Fruit fly (Drosophila melanogaster): ENCODE results near the gene CG34382.
A peak's percentile ranks its signal among the peaks of the same experiment; 100 is the strongest.

The CG34382 gene

DNA sequence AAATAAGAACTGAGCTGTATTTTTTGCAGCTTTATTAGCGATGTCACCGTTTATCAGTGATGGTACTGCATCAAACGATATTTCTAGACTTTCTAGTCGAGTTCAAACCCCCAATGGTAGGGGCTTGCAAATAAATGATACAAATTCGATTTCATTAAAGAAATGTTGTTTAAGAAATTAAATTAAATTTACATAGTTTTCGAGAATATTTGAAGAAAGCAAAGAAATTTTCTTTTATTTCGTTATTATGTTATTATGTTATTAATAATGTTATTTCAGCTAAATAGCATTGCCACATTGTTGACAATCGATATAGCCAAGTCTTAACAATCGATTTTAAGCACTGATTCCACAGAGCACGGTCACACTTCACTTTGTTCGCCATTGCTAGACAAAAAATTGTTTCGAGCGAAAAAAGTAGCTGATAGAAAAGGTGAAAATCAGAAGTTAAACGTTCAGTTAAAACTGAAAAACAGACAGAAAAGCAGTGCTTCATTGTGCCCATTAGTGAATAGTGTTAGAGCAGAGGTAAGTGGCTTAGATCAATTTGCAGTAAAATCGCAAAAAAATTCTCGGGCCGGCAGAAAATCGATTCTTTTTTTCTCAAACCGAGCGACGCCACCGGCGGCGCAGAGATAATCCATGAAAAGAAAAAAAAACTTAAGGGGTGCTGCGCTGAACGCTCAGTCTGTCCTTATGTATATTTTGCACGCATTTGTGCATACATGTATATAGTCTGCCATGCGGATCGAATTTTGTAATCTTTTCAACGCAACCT is 14.3 kb upstream of the CG34382 start, which contains the start of the genes iPLA2-VIA and Ciz1 (continued):
- TF ChIP-seq H15 (GFP tag; IDR thresholded peaks at IDR 0.05) = no peak
- no peak for TF ChIP-seq Hmr (GFP tag; optimal IDR thresholded peaks at IDR 0.05)
- TF ChIP-seq pnt (GFP tag; optimal IDR thresholded peaks at IDR 0.05) = peak; percentile 14
- no peak for TF ChIP-seq crp (GFP tag; optimal IDR thresholded peaks at IDR 0.05)
- TF ChIP-seq NK7.1 (GFP tag; optimal IDR thresholded peaks at IDR 0.05) = no peak
- TF ChIP-seq maf-S (GFP tag; optimal IDR thresholded peaks at IDR 0.05) = no peak
- TF ChIP-seq gro (GFP tag; optimal IDR thresholded peaks at IDR 0.05) = no peak
- TF ChIP-seq Mrtf (GFP tag; IDR thresholded peaks at IDR 0.05) = no peak
- TF ChIP-seq CG7786 (GFP tag; optimal IDR thresholded peaks at IDR 0.05) = no peak
- no peak for TF ChIP-seq usp (GFP tag; optimal IDR thresholded peaks at IDR 0.05)
- no peak for TF ChIP-seq ranshi (GFP tag; IDR thresholded peaks at IDR 0.05)
- TF ChIP-seq Dbx (GFP tag; IDR thresholded peaks at IDR 0.05) = no peak
- no peak for TF ChIP-seq gt (GFP tag; IDR thresholded peaks at IDR 0.05)
- no peak for TF ChIP-seq Spps (tag; optimal IDR thresholded peaks at IDR 0.05)
- TF ChIP-seq Vsx1 (GFP tag; optimal IDR thresholded peaks at IDR 0.05) = no peak
- no peak for TF ChIP-seq bigmax (GFP tag; optimal IDR thresholded peaks at IDR 0.05)
- no peak for TF ChIP-seq ttk (GFP tag; IDR thresholded peaks at IDR 0.05)
- peak; percentile 97 for TF ChIP-seq phol (tag; optimal IDR thresholded peaks at IDR 0.05)
- TF ChIP-seq sisA (GFP tag; IDR thresholded peaks at IDR 0.05) = no peak
- TF ChIP-seq croc (GFP tag; conservative IDR thresholded peaks at IDR 0.05) = no peak
- TF ChIP-seq luna (GFP tag; optimal IDR thresholded peaks at IDR 0.05) = no peak
- TF ChIP-seq so (GFP tag; IDR thresholded peaks at IDR 0.05) = no peak
- TF ChIP-seq dmrt11E (tag; optimal IDR thresholded peaks at IDR 0.05) = no peak
- TF ChIP-seq sug (tag; optimal IDR thresholded peaks at IDR 0.05) = no peak
- no peak for TF ChIP-seq NC2β (GFP tag; optimal IDR thresholded peaks at IDR 0.05)
- peak; percentile 48 for TF ChIP-seq Xbp1 (GFP tag; optimal IDR thresholded peaks at IDR 0.05)
- TF ChIP-seq Asciz (GFP tag; optimal IDR thresholded peaks at IDR 0.05) = no peak
- 0 out of 3 replicates have a peak, but pooled peaks have one; percentile 57 for TF ChIP-seq CG6791 (GFP tag; IDR thresholded peaks at IDR 0.05; ENCODE audit: partially characterized antibody)
- TF ChIP-seq CG11504 (tag; optimal IDR thresholded peaks at IDR 0.05) = no peak
- TF ChIP-seq CG18011 (GFP tag; optimal IDR thresholded peaks at IDR 0.05) = no peak
- no peak for TF ChIP-seq Dip2 (GFP tag; IDR thresholded peaks at IDR 0.05)
- TF ChIP-seq C15 (GFP tag; IDR thresholded peaks at IDR 0.05) = no peak
- TF ChIP-seq CG9876 (GFP tag; optimal IDR thresholded peaks at IDR 0.05) = no peak
- no peak for TF ChIP-seq CG6689 (GFP tag; IDR thresholded peaks at IDR 0.05)
- TF ChIP-seq Ptx1 (GFP tag; IDR thresholded peaks at IDR 0.05) = no peak
- peak; percentile 71; the same call in 1 of the 2 replicates for TF ChIP-seq amos (GFP tag; IDR thresholded peaks at IDR 0.05; ENCODE audit: partially characterized antibody)
- no peak for TF ChIP-seq crc (GFP tag; optimal IDR thresholded peaks at IDR 0.05)
- no peak for TF ChIP-seq fu2 (GFP tag; optimal IDR thresholded peaks at IDR 0.05)
- TF ChIP-seq CG3838 (GFP tag; optimal IDR thresholded peaks at IDR 0.05) = no peak
- TF ChIP-seq BEAF-32 (GFP tag; optimal IDR thresholded peaks at IDR 0.05) = peak; percentile 92
- no peak for TF ChIP-seq CG6254 (GFP tag; optimal IDR thresholded peaks at IDR 0.05)
- TF ChIP-seq sqz (GFP tag; optimal IDR thresholded peaks at IDR 0.05) = peak; percentile 84
- no peak for TF ChIP-seq CG7745 (tag; optimal IDR thresholded peaks at IDR 0.05)
- peak; percentile 79 for TF ChIP-seq pzg (GFP tag; optimal IDR thresholded peaks at IDR 0.05)
- TF ChIP-seq bcd (GFP tag; optimal IDR thresholded peaks at IDR 0.05) = no peak
- no peak for TF ChIP-seq CG7928 (GFP tag; optimal IDR thresholded peaks at IDR 0.05)
- TF ChIP-seq zen2 (GFP tag; IDR thresholded peaks at IDR 0.05; ENCODE audit: partially characterized antibody) = no peak; the same call in 2 of the 3 replicates
- peak; percentile 74 for TF ChIP-seq vnd (GFP tag; IDR thresholded peaks at IDR 0.05; ENCODE audit: partially characterized antibody)
- TF ChIP-seq ci (GFP tag; IDR thresholded peaks at IDR 0.05) = no peak
- TF ChIP-seq ftz-f1 (GFP tag; optimal IDR thresholded peaks at IDR 0.05) = no peak
